Worm (Caenorhabditis elegans) whole organism, early embryonic: ENCODE measurements around the gene nhr-243.

Experiments
- B0310.2 ChIP-seq: sonication (generic microtip); optimal IDR thresholded peaks from 2 replicates; lab custom pipeline; 2016; ENCODE audit warnings: mild to moderate bottlenecking, missing genetic modification characterization, missing compliant biosample characterization
- F13C5.2 ChIP-seq: sonication (generic microtip); optimal IDR thresholded peaks from 2 replicates; lab custom pipeline; 2017; ENCODE audit warnings: mild to moderate bottlenecking, missing genetic modification characterization, inconsistent platforms, missing compliant biosample characterization
- aly-1 ChIP-seq: sonication (generic microtip); optimal IDR thresholded peaks from 2 replicates; lab custom pipeline; 2016; ENCODE audit warnings: missing genetic modification characterization, missing compliant biosample characterization
- ama-1 ChIP-seq: fragments of 150-350 bp; optimal IDR thresholded peaks from 2 replicates; lab custom pipeline; 2014
- ceh-13 ChIP-seq: fragments of 200-800 bp; sonication (Bioruptor generic); optimal IDR thresholded peaks from 2 replicates; lab custom pipeline; 2018; ENCODE audit warnings: mild to moderate bottlenecking, missing genetic modification characterization, missing compliant biosample characterization
- ceh-36 ChIP-seq: sonication (generic microtip); optimal IDR thresholded peaks from 2 replicates; lab custom pipeline; 2016; ENCODE audit warnings: missing genetic modification characterization, inconsistent platforms, missing compliant biosample characterization
- ets-7 ChIP-seq: sonication (generic microtip); optimal IDR thresholded peaks from 2 replicates; lab custom pipeline; 2016; ENCODE audit warnings: missing genotype, missing genetic modification characterization, missing compliant biosample characterization
- flt-1 ChIP-seq: fragments of 200-800 bp; sonication (Bioruptor generic); IDR thresholded peaks from 2 replicates; pipeline ENCODE4 v1.3.6; 2022; ENCODE audit warnings: missing genetic modification characterization, missing compliant biosample characterization
- hmbx-1 ChIP-seq: sonication (generic microtip); optimal IDR thresholded peaks from 2 replicates; lab custom pipeline; 2016; ENCODE audit warnings: mild to moderate bottlenecking, missing genetic modification characterization, missing compliant biosample characterization
- hmg-4 ChIP-seq: fragments of 200-800 bp; sonication (Bioruptor generic); optimal IDR thresholded peaks from 2 replicates; lab custom pipeline; 2018; ENCODE audit warnings: mild to moderate bottlenecking, missing genetic modification characterization, missing compliant biosample characterization
- hnd-1 ChIP-seq: sonication (generic microtip); optimal IDR thresholded peaks from 2 replicates; lab custom pipeline; 2016; ENCODE audit warnings: missing genetic modification characterization, missing compliant biosample characterization
- pes-1 ChIP-seq: fragments of 200-800 bp; sonication (Bioruptor generic); IDR thresholded peaks from 2 replicates; pipeline ENCODE4 v1.3.6; 2022; ENCODE audit warnings: missing genetic modification reagents, missing genetic modification characterization, missing compliant biosample characterization
- scrt-1 ChIP-seq: fragments of 200-800 bp; sonication (Bioruptor generic); IDR thresholded peaks from 2 replicates; pipeline ENCODE4 v1.3.6; 2022; ENCODE audit warnings: missing genetic modification characterization, missing compliant biosample characterization
- sea-1 ChIP-seq: fragments of 200-800 bp; sonication (Bioruptor generic); conservative IDR thresholded peaks from 2 replicates; pipeline ENCODE4 v1.3.6; 2022; ENCODE audit warnings: missing genetic modification characterization, missing compliant biosample characterization
- tbx-11 ChIP-seq: fragments of 200-800 bp; sonication (Bioruptor generic); IDR thresholded peaks from 2 replicates; pipeline ENCODE4 v1.3.6; 2022; ENCODE audit warnings: missing genetic modification characterization, missing compliant biosample characterization
- tbx-37 ChIP-seq: fragments of 200-800 bp; sonication (Bioruptor generic); conservative IDR thresholded peaks from 2 replicates; pipeline ENCODE4 v1.3.6; 2022; ENCODE audit warnings: missing genetic modification reagents, missing genetic modification characterization, missing compliant biosample characterization
- tra-4 ChIP-seq: sonication (generic microtip); optimal IDR thresholded peaks from 2 replicates; lab custom pipeline; 2017; ENCODE audit warnings: missing genetic modification characterization, missing compliant biosample characterization

The nhr-243 gene

DNA sequence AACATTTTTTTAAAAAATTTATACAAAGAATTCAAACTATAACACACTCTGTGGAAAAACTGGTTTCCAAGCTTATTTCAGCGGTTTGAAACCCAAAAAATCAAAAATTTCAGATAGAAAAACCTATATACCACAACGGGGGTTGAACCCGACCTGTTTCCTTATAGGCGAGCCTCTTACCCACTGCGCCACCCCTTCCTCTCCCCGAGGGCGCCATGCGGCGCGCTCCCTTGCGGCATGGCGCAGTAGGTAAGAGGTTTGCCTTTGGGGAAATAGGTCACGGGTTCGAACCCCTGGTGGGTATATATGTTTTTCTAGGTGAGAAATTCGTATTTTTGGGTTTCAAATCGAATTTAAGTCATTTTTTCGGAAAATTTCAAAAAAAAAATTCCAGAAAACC, 12.8 kb upstream of the nhr-243 start:
- TF ChIP-seq ceh-36 (tag; lab: Kevin White, UChicago) = no peak
- no peak for TF ChIP-seq hnd-1 (tag; lab: Kevin White, UChicago)
- no peak for TF ChIP-seq tra-4
- no peak for TF ChIP-seq B0310.2 (tag; lab: Kevin White, UChicago)
- TF ChIP-seq pes-1 (GFP tag; lab: Robert Waterston, UW) = no peak
- no peak for TF ChIP-seq tbx-37
- TF ChIP-seq ceh-13 (GFP tag; lab: Kevin White, UChicago) = no peak
- no peak for TF ChIP-seq hmbx-1
- TF ChIP-seq scrt-1 (GFP tag; lab: Robert Waterston, UW) = no peak
- no peak for TF ChIP-seq aly-1 (tag; lab: Kevin White, UChicago)
- TF ChIP-seq tbx-11 (GFP tag; lab: Robert Waterston, UW) = no peak
- TF ChIP-seq F13C5.2 (tag; lab: Kevin White, UChicago) = no peak
- no peak for TF ChIP-seq flt-1 (GFP tag; lab: Robert Waterston, UW)
- TF ChIP-seq ama-1 (lab: Kevin White, UChicago) = no peak
- no peak for TF ChIP-seq hmg-4 (GFP tag; lab: Kevin White, UChicago)

ce11 chrV:18912555-18912954, 12.2 kb upstream of the nhr-243 start:
- no peak for TF ChIP-seq pes-1 (GFP tag; lab: Robert Waterston, UW)
- no peak for TF ChIP-seq tbx-37
- no peak for TF ChIP-seq flt-1 (GFP tag; lab: Robert Waterston, UW)
- TF ChIP-seq hnd-1 (tag; lab: Kevin White, UChicago) = no peak
- TF ChIP-seq scrt-1 (GFP tag; lab: Robert Waterston, UW) = no peak
- no peak for TF ChIP-seq sea-1 (GFP tag; lab: Robert Waterston, UW)
- TF ChIP-seq ceh-13 (GFP tag; lab: Kevin White, UChicago) = no peak
- no peak for TF ChIP-seq hmbx-1
- no peak for TF ChIP-seq F13C5.2 (tag; lab: Kevin White, UChicago)
- TF ChIP-seq tra-4 = no peak
- no peak for TF ChIP-seq ceh-36 (tag; lab: Kevin White, UChicago)
- no peak for TF ChIP-seq ama-1 (lab: Kevin White, UChicago)
- TF ChIP-seq hmg-4 (GFP tag; lab: Kevin White, UChicago) = no peak
- TF ChIP-seq aly-1 (tag; lab: Kevin White, UChicago) = no peak
- no peak for TF ChIP-seq B0310.2 (tag; lab: Kevin White, UChicago)
- TF ChIP-seq ets-7 (tag; lab: Kevin White, UChicago) = no peak
- TF ChIP-seq tbx-11 (GFP tag; lab: Robert Waterston, UW) = no peak

DNA sequence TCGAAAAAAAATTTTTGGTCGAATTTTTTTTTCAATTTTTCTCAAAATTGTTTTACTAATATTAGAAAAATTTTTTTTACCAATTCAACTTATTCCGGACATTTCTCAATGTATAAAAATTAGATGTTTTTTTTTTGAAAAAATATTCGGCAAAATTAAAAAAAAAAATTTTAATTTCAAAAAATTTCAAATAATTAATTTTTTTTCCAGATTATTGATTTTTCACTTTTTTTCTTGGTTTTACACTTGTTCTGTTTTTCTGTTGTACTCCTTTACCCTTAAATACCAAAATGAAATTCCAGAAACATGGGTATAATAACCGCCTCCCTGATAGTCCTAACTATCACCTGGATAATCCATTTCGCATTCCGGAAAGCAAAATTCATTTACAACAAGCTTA, 11.4 kb upstream of the nhr-243 start, which contains the start of gene cyp-42A1:
cyp-42A1 (plus strand) TSS at position 301 of the 400 bp plus-strand sequence.
- TF ChIP-seq hnd-1 (tag; lab: Kevin White, UChicago) (no peak), ets-7 (tag; lab: Kevin White, UChicago) (no peak), scrt-1 (GFP tag; lab: Robert Waterston, UW) (no peak), B0310.2 (tag; lab: Kevin White, UChicago) (no peak), ceh-13 (GFP tag; lab: Kevin White, UChicago) (no peak), sea-1 (GFP tag; lab: Robert Waterston, UW) (no peak), tra-4 (no peak), hmbx-1 (no peak), ceh-36 (tag; lab: Kevin White, UChicago) (no peak), tbx-11 (GFP tag; lab: Robert Waterston, UW) (no peak), flt-1 (GFP tag; lab: Robert Waterston, UW) (no peak), aly-1 (tag; lab: Kevin White, UChicago) (no peak), ama-1 (lab: Kevin White, UChicago) (no peak)

ce11 chrV:18909682-18910081, 9.3 kb upstream of the nhr-243 start:
- TF ChIP-seq ceh-36 (tag; lab: Kevin White, UChicago) = peak; percentile 84
- TF ChIP-seq tra-4 = no peak
- no peak for TF ChIP-seq aly-1 (tag; lab: Kevin White, UChicago)
- no peak for TF ChIP-seq sea-1 (GFP tag; lab: Robert Waterston, UW)

ce11 chrV:18907519-18907918, 7.2 kb upstream of the nhr-243 start:
- no peak for TF ChIP-seq ama-1 (lab: Kevin White, UChicago)
- no peak for TF ChIP-seq ceh-13 (GFP tag; lab: Kevin White, UChicago)
- no peak for TF ChIP-seq tra-4
- no peak for TF ChIP-seq hnd-1 (tag; lab: Kevin White, UChicago)
- TF ChIP-seq sea-1 (GFP tag; lab: Robert Waterston, UW) = no peak
- no peak for TF ChIP-seq ets-7 (tag; lab: Kevin White, UChicago)
- no peak for TF ChIP-seq F13C5.2 (tag; lab: Kevin White, UChicago)
- TF ChIP-seq tbx-11 (GFP tag; lab: Robert Waterston, UW) = no peak
- no peak for TF ChIP-seq hmg-4 (GFP tag; lab: Kevin White, UChicago)

- TF ChIP-seq aly-1 (tag; lab: Kevin White, UChicago) = no peak
- TF ChIP-seq tbx-37 = no peak
- TF ChIP-seq ceh-13 (GFP tag; lab: Kevin White, UChicago) = no peak
Observed at ce11 chrV:18903472-18903871, 3.1 kb upstream of the nhr-243 start, which contains the start of gene mihp-2. TSS of gene mihp-2 (plus strand) at chrV:18903772.

- TF ChIP-seq hmg-4 (GFP tag; lab: Kevin White, UChicago) (no peak), aly-1 (tag; lab: Kevin White, UChicago) (no peak), scrt-1 (GFP tag; lab: Robert Waterston, UW) (no peak), tbx-37 (no peak), ceh-36 (tag; lab: Kevin White, UChicago) (no peak), sea-1 (GFP tag; lab: Robert Waterston, UW) (no peak), ceh-13 (GFP tag; lab: Kevin White, UChicago) (no peak)
Observed at ce11 chrV:18901530-18901929, 1.2 kb upstream of the nhr-243 start.
